Worm (Caenorhabditis elegans): ENCODE data around the gene T06E8.8.

DNA sequence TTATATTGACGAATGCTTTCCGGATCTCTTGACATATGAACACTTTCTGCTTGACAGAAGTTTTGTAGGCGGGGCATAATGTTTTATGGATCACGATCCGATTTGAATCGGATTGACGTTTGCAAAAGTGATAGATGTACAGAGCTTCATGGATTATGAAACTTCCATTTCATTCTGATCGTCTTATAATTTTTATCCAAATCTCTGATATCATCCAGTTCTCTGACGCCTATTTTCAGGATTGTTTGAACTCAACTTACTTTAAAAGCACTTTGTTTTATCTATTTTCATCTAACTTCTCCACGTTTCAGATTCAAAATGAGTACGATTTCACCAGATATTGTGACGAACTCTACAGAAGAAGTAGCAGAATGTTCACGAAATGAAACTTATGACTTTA, 23.2 kb downstream of the T06E8.8 start, which contains the start of gene npr-39:
- TF ChIP-seq nhr-23 (tag; optimal IDR thresholded peaks at IDR 0.05) (no peak), lin-13 (GFP tag; optimal IDR thresholded peaks at IDR 0.05) (no peak), lin-11 (tag; optimal IDR thresholded peaks at IDR 0.05) (no peak), ceh-82 (tag; optimal IDR thresholded peaks at IDR 0.05) (no peak), ztf-11 (tag; optimal IDR thresholded peaks at IDR 0.05) (no peak)
